Fruit fly (Drosophila melanogaster): ENCODE measurements around the gene Vha100-1.

Gene Vha100-1

DNA sequence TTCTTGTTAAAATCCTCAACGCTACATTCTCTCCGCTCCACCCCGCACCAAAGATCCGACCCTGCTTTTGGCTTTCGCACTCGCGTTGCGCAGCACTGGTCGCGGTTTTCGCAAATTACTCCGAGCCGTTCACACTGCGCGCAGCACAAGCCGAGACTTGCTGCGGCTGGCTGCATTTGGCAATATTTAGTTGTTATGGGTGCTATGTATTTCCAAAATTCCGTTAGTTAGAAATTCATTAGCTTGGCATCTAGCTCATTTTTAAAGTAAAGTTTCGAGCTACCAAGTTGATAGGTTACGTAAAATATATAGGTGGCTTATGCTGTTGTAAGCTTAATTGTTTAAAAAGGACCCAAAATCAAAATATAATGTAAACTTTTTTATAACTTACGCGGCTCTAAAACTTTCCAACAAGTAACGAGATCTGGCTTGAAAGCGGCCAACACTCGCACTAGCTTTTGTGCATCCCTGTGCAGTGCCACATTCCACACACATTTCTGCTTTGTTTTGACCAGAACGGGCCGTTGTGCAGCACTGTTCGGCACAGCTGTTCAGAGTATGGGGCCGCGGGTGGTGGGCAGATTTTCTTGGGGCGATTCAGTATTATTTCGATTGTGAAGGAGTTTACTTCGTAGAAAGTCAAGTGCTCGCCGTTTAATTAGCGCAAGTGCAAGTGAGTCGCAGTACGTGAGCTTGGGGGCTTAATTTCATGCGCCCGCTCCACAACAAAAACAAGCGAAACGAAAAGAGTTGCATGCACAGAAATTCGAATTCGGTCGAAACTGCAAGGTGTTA, 8.0 kb upstream of the Vha100-1 start, which contains the start of the genes yem and Ctl2 (continued):
- TF ChIP-seq CG6272 (GFP tag; IDR thresholded peaks at IDR 0.05) (peak; percentile 67; the same call in 1 of the 2 replicates), ab (GFP tag; optimal IDR thresholded peaks at IDR 0.05) (peak; percentile 58), CG12659 (GFP tag; optimal IDR thresholded peaks at IDR 0.05) (peak; percentile 79), rib (GFP tag; IDR thresholded peaks at IDR 0.05) (peak; percentile 87), E2f1 (GFP tag; IDR thresholded peaks at IDR 0.05) (peak; percentile 39), PHDP (tag; optimal IDR thresholded peaks at IDR 0.05) (peak; percentile 56), NC2α (GFP tag; optimal IDR thresholded peaks at IDR 0.05) (peak; percentile 53), pb (GFP tag; optimal IDR thresholded peaks at IDR 0.05) (peak; percentile 62), vnd (GFP tag; IDR thresholded peaks at IDR 0.05; ENCODE audit: partially characterized antibody) (no peak), salm (tag; optimal IDR thresholded peaks at IDR 0.05) (no peak), sd (tag; optimal IDR thresholded peaks at IDR 0.05) (peak; percentile 100), ken (GFP tag; IDR thresholded peaks at IDR 0.05) (peak; percentile 73), kni (GFP tag; optimal IDR thresholded peaks at IDR 0.05) (peak; percentile 11), CG14965 (GFP tag; optimal IDR thresholded peaks at IDR 0.05; ENCODE audit: borderline replicate concordance) (peak; percentile 42), peb (GFP tag; IDR thresholded peaks at IDR 0.05) (peak; percentile 22; the same call in 1 of the 2 replicates), CG12299 (tag; optimal IDR thresholded peaks at IDR 0.05) (no peak), Trl (optimal IDR thresholded peaks at IDR 0.05) (no peak), Trl (GFP tag; optimal IDR thresholded peaks at IDR 0.05) (peak; percentile 83), CG30403 (GFP tag; optimal IDR thresholded peaks at IDR 0.05) (peak; percentile 92), Hmx (GFP tag; optimal IDR thresholded peaks at IDR 0.05) (no peak), crol (GFP tag; IDR thresholded peaks at IDR 0.05) (peak; percentile 95), emc (GFP tag; optimal IDR thresholded peaks at IDR 0.05) (peak; percentile 55), CG17359 (tag; optimal IDR thresholded peaks at IDR 0.05) (peak; percentile 11), Mes4 (GFP tag; optimal IDR thresholded peaks at IDR 0.05) (peak; percentile 64), NFAT (GFP tag; IDR thresholded peaks at IDR 0.05) (peak; percentile 89), CG1792 (GFP tag; optimal IDR thresholded peaks at IDR 0.05) (peak; percentile 77), tio (GFP tag; optimal IDR thresholded peaks at IDR 0.05) (no peak), Dbx (GFP tag; IDR thresholded peaks at IDR 0.05) (peak; percentile 78; the same call in 1 of the 3 replicates), YL-1 (GFP tag; optimal IDR thresholded peaks at IDR 0.05) (peak; percentile 60), Opbp (GFP tag; IDR thresholded peaks at IDR 0.05; ENCODE audit: partially characterized antibody) (peak; percentile 35; the same call in 2 of the 3 replicates), CG6254 (GFP tag; optimal IDR thresholded peaks at IDR 0.05) (no peak), gfzf (GFP tag; optimal IDR thresholded peaks at IDR 0.05) (peak; percentile 46), zen2 (GFP tag; IDR thresholded peaks at IDR 0.05; ENCODE audit: partially characterized antibody) (no peak), btn (GFP tag; optimal IDR thresholded peaks at IDR 0.05) (peak; percentile 50), disco-r (GFP tag; optimal IDR thresholded peaks at IDR 0.05) (peak; percentile 56), Usf (GFP tag; optimal IDR thresholded peaks at IDR 0.05) (peak; percentile 46), TFAM (GFP tag; optimal IDR thresholded peaks at IDR 0.05) (no peak), CG11695 (GFP tag; IDR thresholded peaks at IDR 0.05) (no peak), ind (GFP tag; optimal IDR thresholded peaks at IDR 0.05) (peak; percentile 76), pum (GFP tag; optimal IDR thresholded peaks at IDR 0.05) (peak; percentile 83), onecut (GFP tag; IDR thresholded peaks at IDR 0.05) (peak; percentile 25), ssp (GFP tag; IDR thresholded peaks at IDR 0.05) (peak; percentile 79), E2f2 (GFP tag; IDR thresholded peaks at IDR 0.05) (no peak; the same call in none of the 2 replicates), CG4854 (GFP tag; optimal IDR thresholded peaks at IDR 0.05) (peak; percentile 51), Blimp-1 (GFP tag; optimal IDR thresholded peaks at IDR 0.05) (peak; percentile 23), grau (tag; optimal IDR thresholded peaks at IDR 0.05) (peak; percentile 72), pho (GFP tag; optimal IDR thresholded peaks at IDR 0.05) (peak; percentile 91), otp (GFP tag; IDR thresholded peaks at IDR 0.05) (peak; percentile 42; the same call in 1 of the 3 replicates), chm (GFP tag; IDR thresholded peaks at IDR 0.05) (peak; percentile 50; the same call in 1 of the 2 replicates), CG4282 (GFP tag; optimal IDR thresholded peaks at IDR 0.05) (peak; percentile 55)
